Worm (Caenorhabditis elegans): ENCODE results near the gene perm-4.

DNA sequence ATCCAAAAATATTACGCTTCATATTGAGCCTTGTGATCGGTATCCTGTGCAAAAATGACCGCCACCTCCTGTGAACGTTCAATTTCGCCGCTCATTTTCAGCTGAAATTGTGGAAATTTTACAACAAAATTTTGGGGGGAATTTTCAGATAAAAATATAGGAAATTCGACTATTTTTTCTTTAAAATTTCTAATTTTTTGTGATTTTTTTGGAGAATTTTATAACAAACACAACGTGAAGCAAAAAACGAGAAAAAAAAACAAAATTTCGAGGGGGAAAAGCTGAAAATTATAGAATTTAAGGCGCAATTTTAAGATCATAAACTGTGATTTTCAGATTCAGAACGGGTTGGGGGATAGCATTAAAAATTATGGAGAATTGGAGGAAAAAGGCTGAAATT is 38.0 kb downstream of the perm-4 start, which contains the start of gene csn-4:
- TF ChIP-seq ceh-82 (tag; optimal IDR thresholded peaks at IDR 0.05): no peak
- no peak for TF ChIP-seq nhr-12 (tag; optimal IDR thresholded peaks at IDR 0.05)
- TF ChIP-seq tbx-2 (tag; optimal IDR thresholded peaks at IDR 0.05): no peak
- TF ChIP-seq skn-1 (tag; optimal IDR thresholded peaks at IDR 0.05): no peak
- TF ChIP-seq elt-3 (tag; optimal IDR thresholded peaks at IDR 0.05): no peak
